Fruit fly (Drosophila melanogaster) whole organism, embryonic: Measurements from ENCODE around the gene Ccdc114.

Source experiments
- BEAF-32 ChIP-seq: fragments of 200-800 bp; sonication (Bioruptor generic); optimal IDR thresholded peaks from 3 replicates; lab custom pipeline; 2017; ENCODE audit warnings: missing biosample characterization, missing genetic modification characterization, mild to moderate bottlenecking, moderate library complexity, missing genetic modification reagents
- CG10462 ChIP-seq: fragments of 200-800 bp; sonication (Bioruptor generic); optimal IDR thresholded peaks from 2 replicates; lab custom pipeline; 2016; ENCODE audit warnings: missing biosample characterization, missing genetic modification characterization
- CG10543 ChIP-seq: fragments of 200-800 bp; sonication (Bioruptor generic); optimal IDR thresholded peaks from 3 replicates; lab custom pipeline; 2017; ENCODE audit warnings: missing biosample characterization, mild to moderate bottlenecking, missing genetic modification characterization, moderate library complexity
- CG10565 ChIP-seq: fragments of 200-800 bp; sonication (Bioruptor generic); optimal IDR thresholded peaks from 3 replicates; lab custom pipeline; 2016; ENCODE audit warnings: missing biosample characterization, mild to moderate bottlenecking, missing genetic modification characterization
- CG11560 ChIP-seq: fragments of 200-800 bp; sonication (Bioruptor generic); IDR thresholded peaks from 3 replicates; pipeline ENCODE4 v1.3.6; 2022; ENCODE audit warnings: missing biosample characterization, missing genetic modification characterization
- CG12071 ChIP-seq: fragments of 200-800 bp; sonication (Bioruptor generic); optimal IDR thresholded peaks from 3 replicates; lab custom pipeline; 2018; ENCODE audit warnings: missing biosample characterization, mild to moderate bottlenecking, missing genetic modification characterization
- CG1233 ChIP-seq: fragments of 200-800 bp; sonication (Bioruptor generic); optimal IDR thresholded peaks from 4 replicates; lab custom pipeline; 2018; ENCODE audit warnings: missing biosample characterization, mild to moderate bottlenecking, missing genetic modification characterization
- CG12769 ChIP-seq: fragments of 200-800 bp; sonication (Bioruptor generic); optimal IDR thresholded peaks from 2 replicates; lab custom pipeline; 2019; ENCODE audit warnings: missing biosample characterization, mild to moderate bottlenecking, missing genetic modification characterization, moderate library complexity
- CG13296 ChIP-seq: fragments of 200-800 bp; sonication (Bioruptor generic); optimal IDR thresholded peaks from 3 replicates; lab custom pipeline; 2018; ENCODE audit warnings: missing biosample characterization, mild to moderate bottlenecking, missing genetic modification characterization
- CG13624 ChIP-seq: fragments of 200-800 bp; sonication (Bioruptor generic); optimal IDR thresholded peaks from 2 replicates; lab custom pipeline; 2016; ENCODE audit warnings: missing biosample characterization, missing genetic modification characterization
- CG15073 ChIP-seq: fragments of 200-800 bp; sonication (Bioruptor generic); optimal IDR thresholded peaks from 2 replicates; lab custom pipeline; 2016; ENCODE audit warnings: missing biosample characterization, missing genetic modification characterization
- CG17359 ChIP-seq: fragments of 200-800 bp; sonication (Bioruptor generic); optimal IDR thresholded peaks from 3 replicates; lab custom pipeline; 2018; ENCODE audit warnings: missing biosample characterization, mild to moderate bottlenecking, missing genetic modification characterization, moderate library complexity
- CG18619 ChIP-seq: fragments of 200-800 bp; sonication (Bioruptor generic); optimal IDR thresholded peaks from 3 replicates; lab custom pipeline; 2017; ENCODE audit warnings: missing biosample characterization, mild to moderate bottlenecking, missing genetic modification characterization
- CG2202 ChIP-seq: fragments of 200-800 bp; sonication (Bioruptor generic); optimal IDR thresholded peaks from 2 replicates; lab custom pipeline; 2018; ENCODE audit warnings: missing biosample characterization, mild to moderate bottlenecking, missing genetic modification characterization
- CG3407 ChIP-seq: fragments of 200-800 bp; sonication (Bioruptor generic); optimal IDR thresholded peaks from 2 replicates; lab custom pipeline; 2018; ENCODE audit warnings: missing biosample characterization, mild to moderate bottlenecking, missing genetic modification characterization
- CG4282 ChIP-seq: fragments of 200-800 bp; sonication (Bioruptor generic); optimal IDR thresholded peaks from 2 replicates; lab custom pipeline; 2016; ENCODE audit warnings: missing biosample characterization, missing genetic modification characterization
- CG6175 ChIP-seq: fragments of 200-800 bp; sonication (Bioruptor generic); IDR thresholded peaks from 3 replicates; pipeline ENCODE4 v1.3.6; 2022; ENCODE audit warnings: missing biosample characterization, missing genetic modification characterization
- CG6654 ChIP-seq: fragments of 200-800 bp; sonication (Bioruptor generic); optimal IDR thresholded peaks from 2 replicates; lab custom pipeline; 2017; ENCODE audit warnings: missing biosample characterization, mild to moderate bottlenecking, missing genetic modification characterization
- CG6813 ChIP-seq: fragments of 200-800 bp; sonication (Bioruptor generic); optimal IDR thresholded peaks from 2 replicates; lab custom pipeline; 2017; ENCODE audit warnings: missing biosample characterization, missing genetic modification characterization, mild to moderate bottlenecking, moderate library complexity, missing genetic modification reagents
- CG7963 ChIP-seq: fragments of 200-800 bp; sonication (Bioruptor generic); IDR thresholded peaks from 3 replicates; pipeline ENCODE4 v1.3.6; 2022; ENCODE audit warnings: missing biosample characterization, missing genetic modification characterization; ENCODE audit not compliant: partially characterized antibody
- Dref ChIP-seq: fragments of 200-800 bp; sonication (Bioruptor generic); IDR thresholded peaks from 2 replicates; pipeline ENCODE4 v1.3.6; 2022; ENCODE audit warnings: missing biosample characterization, missing genetic modification characterization
- Ets97D ChIP-seq: fragments of 200-800 bp; sonication (Bioruptor generic); optimal IDR thresholded peaks from 3 replicates; lab custom pipeline; 2016; ENCODE audit warnings: missing biosample characterization, missing genetic modification characterization
- Fer3 ChIP-seq: fragments of 200-800 bp; sonication (Bioruptor generic); optimal IDR thresholded peaks from 2 replicates; lab custom pipeline; 2018; ENCODE audit warnings: missing biosample characterization, mild to moderate bottlenecking, missing genetic modification characterization, moderate library complexity
- H2.0 ChIP-seq: fragments of 200-800 bp; sonication (Bioruptor generic); IDR thresholded peaks from 2 replicates; pipeline ENCODE4 v1.3.6; 2022; ENCODE audit warnings: missing biosample characterization, missing genetic modification characterization
- HLH3B ChIP-seq: fragments of 200-800 bp; sonication (Bioruptor generic); IDR thresholded peaks from 2 replicates; pipeline ENCODE4 v1.3.6; 2022; ENCODE audit warnings: missing biosample characterization, missing genetic modification characterization
- HmgZ ChIP-seq: fragments of 200-800 bp; sonication (Bioruptor generic); optimal IDR thresholded peaks from 2 replicates; lab custom pipeline; 2018; ENCODE audit warnings: missing biosample characterization, mild to moderate bottlenecking, missing genetic modification characterization
- Mes4 ChIP-seq: fragments of 200-800 bp; sonication (Bioruptor generic); optimal IDR thresholded peaks from 2 replicates; lab custom pipeline; 2016; ENCODE audit warnings: missing biosample characterization, missing genetic modification characterization
- NC2α ChIP-seq: fragments of 200-800 bp; sonication (Bioruptor generic); optimal IDR thresholded peaks from 2 replicates; lab custom pipeline; 2016; ENCODE audit warnings: missing biosample characterization, missing genetic modification characterization
- NC2β ChIP-seq: fragments of 200-800 bp; sonication (Bioruptor generic); optimal IDR thresholded peaks from 2 replicates; lab custom pipeline; 2016; ENCODE audit warnings: missing biosample characterization, missing genetic modification characterization
- Ptx1 ChIP-seq: fragments of 200-800 bp; sonication (Bioruptor generic); IDR thresholded peaks from 2 replicates; pipeline ENCODE4 v1.3.6; 2022; ENCODE audit warnings: missing biosample characterization, missing genetic modification characterization
- Six4 ChIP-seq: fragments of 200-800 bp; sonication (Bioruptor generic); optimal IDR thresholded peaks from 2 replicates; lab custom pipeline; 2016; ENCODE audit warnings: missing biosample characterization, missing genetic modification characterization
- Sry-β ChIP-seq: fragments of 200-800 bp; sonication (Bioruptor generic); optimal IDR thresholded peaks from 2 replicates; lab custom pipeline; 2018; ENCODE audit warnings: missing biosample characterization, mild to moderate bottlenecking, missing genetic modification characterization, moderate library complexity
- Tbp ChIP-seq: fragments of >200 bp; optimal IDR thresholded peaks from 2 replicates; lab custom pipeline; 2018; ENCODE audit warnings: missing biosample characterization, missing genetic modification characterization
- YL-1 ChIP-seq: fragments of 200-800 bp; sonication (Bioruptor generic); optimal IDR thresholded peaks from 3 replicates; lab custom pipeline; 2017; ENCODE audit warnings: missing biosample characterization, mild to moderate bottlenecking, missing genetic modification characterization
- br ChIP-seq: fragments of >200 bp; optimal IDR thresholded peaks from 2 replicates; lab custom pipeline; 2017
- chinmo ChIP-seq: fragments of 200-800 bp; sonication (Bioruptor generic); IDR thresholded peaks from 4 replicates; pipeline ENCODE4 v1.3.6; 2022; ENCODE audit warnings: missing biosample characterization, missing genetic modification characterization; ENCODE audit not compliant: partially characterized antibody
- dan ChIP-seq: fragments of 200-800 bp; sonication (Bioruptor generic); IDR thresholded peaks from 2 replicates; pipeline ENCODE4 v1.3.6; 2022; ENCODE audit warnings: missing biosample characterization, missing genetic modification characterization
- dysf ChIP-seq: fragments of 200-800 bp; sonication (Bioruptor generic); IDR thresholded peaks from 3 replicates; pipeline ENCODE4 v1.3.6; 2022; ENCODE audit warnings: missing biosample characterization, missing genetic modification characterization
- ftz-f1 ChIP-seq: fragments of 200-800 bp; sonication (Bioruptor generic); optimal IDR thresholded peaks from 2 replicates; lab custom pipeline; 2016; ENCODE audit warnings: missing biosample characterization, missing genetic modification characterization
- gcm ChIP-seq: fragments of 200-800 bp; sonication (Bioruptor generic); optimal IDR thresholded peaks from 2 replicates; lab custom pipeline; 2019; ENCODE audit warnings: missing biosample characterization, mild to moderate bottlenecking, missing genetic modification characterization, moderate library complexity
- gsb ChIP-seq: fragments of 200-800 bp; sonication (Bioruptor generic); IDR thresholded peaks from 2 replicates; pipeline ENCODE4 v1.3.6; 2022; ENCODE audit warnings: missing biosample characterization, missing genetic modification characterization
- maf-S ChIP-seq: fragments of 200-800 bp; sonication (Bioruptor generic); optimal IDR thresholded peaks from 2 replicates; lab custom pipeline; 2016; ENCODE audit warnings: missing biosample characterization, missing genetic modification characterization
- mam ChIP-seq: fragments of 200-800 bp; sonication (Bioruptor generic); optimal IDR thresholded peaks from 3 replicates; lab custom pipeline; 2016; ENCODE audit warnings: missing biosample characterization, missing genetic modification characterization
- p53 ChIP-seq: fragments of 200-800 bp; sonication (Bioruptor generic); optimal IDR thresholded peaks from 2 replicates; lab custom pipeline; 2016; ENCODE audit warnings: missing biosample characterization, missing genetic modification characterization
- pfk ChIP-seq: fragments of 200-800 bp; sonication (Bioruptor generic); optimal IDR thresholded peaks from 2 replicates; lab custom pipeline; 2018; ENCODE audit warnings: missing biosample characterization, mild to moderate bottlenecking, missing genetic modification characterization, moderate library complexity
- ro ChIP-seq: fragments of 200-800 bp; sonication (Bioruptor generic); IDR thresholded peaks from 2 replicates; pipeline ENCODE4 v1.3.6; 2022; ENCODE audit warnings: missing biosample characterization, missing genetic modification characterization
- salm ChIP-seq: fragments of 200-800 bp; sonication (Bioruptor generic); optimal IDR thresholded peaks from 2 replicates; lab custom pipeline; 2018; ENCODE audit warnings: missing biosample characterization, mild to moderate bottlenecking, missing genetic modification characterization
- sens-2 ChIP-seq: fragments of 200-800 bp; sonication (Bioruptor generic); IDR thresholded peaks from 2 replicates; pipeline ENCODE4 v1.3.6; 2022; ENCODE audit warnings: missing biosample characterization, missing genetic modification characterization
- slbo ChIP-seq: fragments of 200-800 bp; sonication (Bioruptor generic); IDR thresholded peaks from 2 replicates; pipeline ENCODE4 v1.3.6; 2022; ENCODE audit warnings: missing biosample characterization, missing genetic modification characterization
- sr ChIP-seq: fragments of 200-800 bp; sonication (Bioruptor generic); IDR thresholded peaks from 3 replicates; pipeline ENCODE4 v1.3.6; 2022; ENCODE audit warnings: missing biosample characterization, missing genetic modification characterization
- twi ChIP-seq: fragments of 200-800 bp; optimal IDR thresholded peaks from 2 replicates; lab custom pipeline; 2019; ENCODE audit warnings: missing biosample characterization, mild to moderate bottlenecking, missing genetic modification characterization, moderate library complexity

The Ccdc114 gene

DNA sequence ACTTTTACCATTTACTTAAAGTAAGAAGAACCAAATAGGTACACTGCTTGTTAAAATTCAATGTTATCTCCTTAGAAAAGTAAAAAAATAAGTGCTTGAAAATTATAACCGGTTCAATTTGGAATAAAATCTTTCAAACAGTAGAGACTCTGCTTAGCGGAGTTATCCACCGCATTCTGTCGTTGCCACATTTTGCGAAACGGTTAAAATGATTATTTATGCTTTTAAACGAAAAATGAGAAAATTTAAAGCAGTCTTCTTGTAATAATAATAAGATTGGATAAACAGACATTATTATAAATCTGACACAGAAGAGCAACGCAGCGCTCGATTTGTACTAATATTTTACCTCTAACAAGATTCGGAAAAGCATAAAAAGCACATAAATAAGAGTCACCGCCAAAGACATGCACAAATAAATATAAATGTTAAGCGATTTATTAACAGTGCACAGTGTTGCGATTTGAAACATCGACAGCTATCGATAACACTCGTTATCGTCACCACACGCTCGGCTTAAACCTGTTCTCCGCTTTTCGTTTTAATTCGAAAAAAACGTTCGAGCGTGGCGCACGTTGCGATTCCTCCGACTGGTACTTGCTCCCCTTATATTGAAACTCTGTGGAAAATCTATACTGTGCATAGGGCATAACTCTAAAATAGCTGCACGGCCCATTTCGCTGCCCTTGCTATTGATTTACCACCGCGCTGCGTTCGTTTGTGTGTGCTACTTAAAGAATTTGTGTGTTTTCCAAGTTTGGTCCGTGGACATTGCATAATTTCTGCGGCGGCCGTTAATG is 433 bp upstream of the Ccdc114 start, which contains the start of gene Fas1 (continued):
- no peak for TF ChIP-seq twi (tag; lab: Kevin White, UChicago)
- no peak; the same call in 3 of the 4 replicates for TF ChIP-seq chinmo (GFP tag; lab: Robert Waterston, UW)
- TF ChIP-seq CG10462 (GFP tag; lab: Kevin White, UChicago), result no peak
- TF ChIP-seq NC2β (GFP tag; lab: Kevin White, UChicago), result no peak
- TF ChIP-seq Six4 (GFP tag; lab: Kevin White, UChicago), result no peak
- TF ChIP-seq Fer3, result no peak
- TF ChIP-seq ro (GFP tag; lab: Robert Waterston, UW), result no peak
- no peak for TF ChIP-seq pfk (GFP tag; lab: Kevin White, UChicago)
- TF ChIP-seq sens-2 (GFP tag; lab: Robert Waterston, UW), result no peak
- no peak for TF ChIP-seq slbo (GFP tag; lab: Robert Waterston, UW)
- TF ChIP-seq br (lab: Kevin White, UChicago), result no peak
- no peak for TF ChIP-seq mam (GFP tag; lab: Kevin White, UChicago)
- TF ChIP-seq YL-1, result peak; percentile 72
- TF ChIP-seq CG13624 (GFP tag; lab: Kevin White, UChicago), result no peak
- TF ChIP-seq H2.0 (GFP tag; lab: Robert Waterston, UW), result no peak
- TF ChIP-seq Ets97D (GFP tag; lab: Kevin White, UChicago), result peak; percentile 59
- TF ChIP-seq CG13296, result peak; percentile 16
- no peak for TF ChIP-seq CG6175 (GFP tag; lab: Robert Waterston, UW)
- no peak for TF ChIP-seq dysf (GFP tag; lab: Robert Waterston, UW)
- no peak for TF ChIP-seq gcm (GFP tag; lab: Kevin White, UChicago)
- no peak for TF ChIP-seq ftz-f1 (GFP tag; lab: Kevin White, UChicago)
- no peak for TF ChIP-seq Tbp (GFP tag; lab: Kevin White, UChicago)
- TF ChIP-seq CG1233 (GFP tag; lab: Kevin White, UChicago), result no peak
- 0 out of 3 replicates have a peak, but pooled peaks have one; percentile 4 for TF ChIP-seq sr
- no peak for TF ChIP-seq salm (tag; lab: Kevin White, UChicago)
- TF ChIP-seq NC2α (GFP tag; lab: Kevin White, UChicago), result no peak
- no peak for TF ChIP-seq CG2202 (tag; lab: Kevin White, UChicago)
- TF ChIP-seq CG6813, result no peak
- TF ChIP-seq CG11560 (tag; lab: Robert Waterston, UW), result no peak
- TF ChIP-seq maf-S (GFP tag; lab: Kevin White, UChicago), result no peak
- no peak for TF ChIP-seq dan (GFP tag; lab: Robert Waterston, UW)
- TF ChIP-seq CG12071, result no peak
- no peak for TF ChIP-seq p53 (GFP tag; lab: Kevin White, UChicago)
- no peak for TF ChIP-seq Ptx1 (GFP tag; lab: Robert Waterston, UW)
- TF ChIP-seq CG17359 (tag; lab: Kevin White, UChicago), result peak; percentile 5
- TF ChIP-seq CG3407, result no peak
- TF ChIP-seq HLH3B (GFP tag; lab: Robert Waterston, UW), result no peak
- peak; percentile 69 for TF ChIP-seq Sry-β
- TF ChIP-seq CG18619 (GFP tag; lab: Kevin White, UChicago), result no peak
- peak; percentile 70 for TF ChIP-seq CG7963 (GFP tag; lab: Robert Waterston, UW)
- no peak for TF ChIP-seq CG4282 (GFP tag; lab: Kevin White, UChicago)
- no peak for TF ChIP-seq gsb
- TF ChIP-seq CG6654 (GFP tag; lab: Kevin White, UChicago), result no peak
- TF ChIP-seq Dref, result peak; percentile 74
- peak; percentile 26 for TF ChIP-seq CG10543 (GFP tag; lab: Kevin White, UChicago)
- peak; percentile 36 for TF ChIP-seq HmgZ
- no peak for TF ChIP-seq Mes4 (GFP tag; lab: Kevin White, UChicago)
- TF ChIP-seq CG15073 (GFP tag; lab: Kevin White, UChicago), result no peak
- no peak for TF ChIP-seq CG12769 (tag; lab: Kevin White, UChicago)
- peak; percentile 76 for TF ChIP-seq BEAF-32 (GFP tag; lab: Kevin White, UChicago)
- no peak for TF ChIP-seq CG10565 (GFP tag; lab: Kevin White, UChicago)
